Worm (Caenorhabditis elegans): ENCODE results near the gene hsp-60.
A peak's percentile ranks its signal among the peaks of the same experiment; 100 is the strongest.

Gene hsp-60

ce11 chrIII:1600670-1601194 is 18.8 kb upstream of the hsp-60 start, which contains the start of gene sms-3 (continued):
- TF ChIP-seq ets-4 (GFP tag; optimal IDR thresholded peaks at IDR 0.05): no peak
- peak; percentile 53 for TF ChIP-seq chd-7 (tag; optimal IDR thresholded peaks at IDR 0.05)
- no peak for TF ChIP-seq nhr-179 (tag; optimal IDR thresholded peaks at IDR 0.05)
- TF ChIP-seq sptf-2 (GFP tag; optimal IDR thresholded peaks at IDR 0.05): no peak
- TF ChIP-seq unc-62 (GFP tag; optimal IDR thresholded peaks at IDR 0.05): no peak
- TF ChIP-seq ztf-26 (tag; optimal IDR thresholded peaks at IDR 0.05): peak; percentile 33
- TF ChIP-seq zfh-2 (GFP tag; conservative IDR thresholded peaks at IDR 0.05): no peak
- TF ChIP-seq egl-18 (GFP tag; IDR thresholded peaks at IDR 0.05): no peak
- TF ChIP-seq attf-3 (GFP tag; conservative IDR thresholded peaks at IDR 0.05): 0 out of 2 replicates have a peak, but pooled peaks have one; percentile 27
- no peak for TF ChIP-seq bed-2 (GFP tag; IDR thresholded peaks at IDR 0.05)
- TF ChIP-seq K11D2.4 (GFP tag; IDR thresholded peaks at IDR 0.05): no peak
- 0 out of 2 replicates have a peak, but pooled peaks have one; percentile 64 for TF ChIP-seq ceh-58 (GFP tag; IDR thresholded peaks at IDR 0.05)
- no peak for TF ChIP-seq F57A8.1 (GFP tag; optimal IDR thresholded peaks at IDR 0.05)
- peak; percentile 31; the same call in 1 of the 2 replicates for TF ChIP-seq ceh-91 (GFP tag; IDR thresholded peaks at IDR 0.05)
- TF ChIP-seq K12H6.12 (tag; optimal IDR thresholded peaks at IDR 0.05): no peak
- no peak for TF ChIP-seq Y79H2A.3 (GFP tag; conservative IDR thresholded peaks at IDR 0.05)
- no peak for TF ChIP-seq F33H1.4 (GFP tag; IDR thresholded peaks at IDR 0.05)
- TF ChIP-seq F10E7.11 (tag; optimal IDR thresholded peaks at IDR 0.05): no peak
- peak; percentile 44 for TF ChIP-seq madf-10 (tag; optimal IDR thresholded peaks at IDR 0.05)
- TF ChIP-seq gei-17 (GFP tag; optimal IDR thresholded peaks at IDR 0.05): no peak
- no peak for TF ChIP-seq snpc-1.1 (tag; optimal IDR thresholded peaks at IDR 0.05; ENCODE audit: insufficient read depth)
- TF ChIP-seq F57C9.4 (tag; optimal IDR thresholded peaks at IDR 0.05): no peak
- no peak for TF ChIP-seq efl-1 (GFP tag; optimal IDR thresholded peaks at IDR 0.05)
- TF ChIP-seq mcd-1 (GFP tag; IDR thresholded peaks at IDR 0.05): peak; percentile 42; the same call in 1 of the 2 replicates
- TF ChIP-seq lin-35 (GFP tag; optimal IDR thresholded peaks at IDR 0.05): peak in 1 of 3 experiments; percentile 29
- no peak for TF ChIP-seq let-526 (GFP tag; IDR thresholded peaks at IDR 0.05)
- TF ChIP-seq lin-40 (tag; optimal IDR thresholded peaks at IDR 0.05): no peak
- peak; percentile 12 for TF ChIP-seq T26A5.8 (tag; optimal IDR thresholded peaks at IDR 0.05)
- TF ChIP-seq F49E8.2 (tag; optimal IDR thresholded peaks at IDR 0.05; ENCODE audit: insufficient read depth): peak; percentile 41
- peak; percentile 50 for TF ChIP-seq snpc-4 (GFP tag; optimal IDR thresholded peaks at IDR 0.05)
- peak in 1 of 4 experiments; percentile 13 for TF ChIP-seq snpc-4 (tag; optimal IDR thresholded peaks at IDR 0.05)
- no peak for TF ChIP-seq ztf-3 (GFP tag; optimal IDR thresholded peaks at IDR 0.05)
- TF ChIP-seq lsy-27 (tag; optimal IDR thresholded peaks at IDR 0.05; ENCODE audit: borderline replicate concordance, insufficient read depth): no peak
- no peak for TF ChIP-seq F22D6.2 (tag; optimal IDR thresholded peaks at IDR 0.05)
- peak; percentile 85 for TF ChIP-seq die-1 (tag; optimal IDR thresholded peaks at IDR 0.05)
- peak; percentile 0 for TF ChIP-seq ceh-27 (GFP tag; optimal IDR thresholded peaks at IDR 0.05)
- TF ChIP-seq B0336.3 (GFP tag; IDR thresholded peaks at IDR 0.05): 0 out of 2 replicates have a peak, but pooled peaks have one; percentile 17
- TF ChIP-seq dpff-1 (tag; optimal IDR thresholded peaks at IDR 0.05): no peak
- peak; percentile 16; the same call in 1 of the 2 replicates for TF ChIP-seq lir-1 (GFP tag; conservative IDR thresholded peaks at IDR 0.05)
- TF ChIP-seq ceh-40 (GFP tag; IDR thresholded peaks at IDR 0.05): peak; percentile 39; the same call in 1 of the 2 replicates
- TF ChIP-seq ztf-25 (GFP tag; IDR thresholded peaks at IDR 0.05): peak; percentile 77; the same call in 1 of the 2 replicates
- no peak for TF ChIP-seq egrh-3 (GFP tag; IDR thresholded peaks at IDR 0.05)
- TF ChIP-seq repo-1 (tag; optimal IDR thresholded peaks at IDR 0.05): no peak
- TF ChIP-seq F37B4.10 (GFP tag; IDR thresholded peaks at IDR 0.05): no peak
- peak; percentile 30 for TF ChIP-seq fkh-3 (tag; optimal IDR thresholded peaks at IDR 0.05)
- no peak for TF ChIP-seq nhr-120 (GFP tag; IDR thresholded peaks at IDR 0.05)
- peak; percentile 80 for TF ChIP-seq nhr-90 (tag; optimal IDR thresholded peaks at IDR 0.05)
- TF ChIP-seq athp-1 (tag; optimal IDR thresholded peaks at IDR 0.05): peak; percentile 83

Measured in whole organism, young adult.